Worm (Caenorhabditis elegans) whole organism, L3 larva: ENCODE measurements around the gene T13C2.2.

Experiments
- ZK546.5 ChIP-seq: sonication (generic microtip); optimal IDR thresholded peaks from 2 replicates; lab custom pipeline; 2017; ENCODE audit warnings: missing biosample characterization, missing genetic modification characterization
- daf-12 ChIP-seq: fragments of 150-350 bp; optimal IDR thresholded peaks from 2 replicates; lab custom pipeline; 2014; ENCODE audit warnings: missing biosample characterization, missing genetic modification reagents, missing genetic modification characterization
- fos-1 ChIP-seq: fragments of 150-350 bp; optimal IDR thresholded peaks from 2 replicates; lab custom pipeline; 2014; ENCODE audit warnings: missing biosample characterization, missing genetic modification characterization
- lin-39 ChIP-seq: fragments of 150-350 bp; optimal IDR thresholded peaks from 2 replicates; lab custom pipeline; 2018; ENCODE audit warnings: missing biosample characterization, missing genetic modification reagents, missing genetic modification characterization
- nhr-28 ChIP-seq: fragments of 150-350 bp; optimal IDR thresholded peaks from 2 replicates; lab custom pipeline; 2014; ENCODE audit warnings: missing biosample characterization, missing genetic modification characterization
- nhr-43 ChIP-seq: sonication (generic microtip); optimal IDR thresholded peaks from 2 replicates; lab custom pipeline; 2016; ENCODE audit warnings: mild to moderate bottlenecking, missing genetic modification characterization, missing compliant biosample characterization; ENCODE audit not compliant: poor library complexity, severe bottlenecking
- snpc-4 ChIP-seq: fragments of 150-350 bp; optimal IDR thresholded peaks from 2 replicates; lab custom pipeline; 2014; ENCODE audit warnings: missing biosample characterization, missing genetic modification characterization

- TF ChIP-seq ZK546.5 (tag; lab: Kevin White, UChicago) (no peak), fos-1 (tag; lab: Kevin White, UChicago) (no peak), nhr-28 (tag; lab: Kevin White, UChicago) (no peak), nhr-43 (no peak), snpc-4 (tag; lab: Kevin White, UChicago) (no peak), daf-12 (no peak), lin-39 (tag; lab: Kevin White, UChicago) (peak; percentile 63)
Observed at ce11 chrII:6808539-6808938, 16.5 kb downstream of the T13C2.2 start.
